Fruit fly (Drosophila melanogaster) whole organism, embryonic: ENCODE measurements around the gene CG43094.

Source experiments
- ATbp ChIP-seq: fragments of 200-800 bp; sonication (Bioruptor generic); optimal IDR thresholded peaks from 2 replicates; lab custom pipeline; 2017; ENCODE audit warnings: missing biosample characterization, mild to moderate bottlenecking, missing genetic modification characterization, missing genetic modification reagents
- Atf-2 ChIP-seq: fragments of 200-800 bp; sonication (Bioruptor generic); optimal IDR thresholded peaks from 2 replicates; lab custom pipeline; 2016; ENCODE audit warnings: missing biosample characterization, missing genetic modification characterization
- Blimp-1 ChIP-seq: fragments of 200-800 bp; sonication (Bioruptor generic); optimal IDR thresholded peaks from 3 replicates; lab custom pipeline; 2018; ENCODE audit warnings: missing biosample characterization, missing genetic modification characterization, mild to moderate bottlenecking, moderate library complexity, missing genetic modification reagents
- BtbVII ChIP-seq: fragments of 200-800 bp; sonication (Bioruptor generic); optimal IDR thresholded peaks from 3 replicates; lab custom pipeline; 2017; ENCODE audit warnings: missing biosample characterization, mild to moderate bottlenecking, missing genetic modification characterization
- CG10462 ChIP-seq: fragments of 200-800 bp; sonication (Bioruptor generic); optimal IDR thresholded peaks from 2 replicates; lab custom pipeline; 2016; ENCODE audit warnings: missing biosample characterization, missing genetic modification characterization
- CG10654 ChIP-seq: fragments of 200-800 bp; sonication (Bioruptor generic); optimal IDR thresholded peaks from 2 replicates; lab custom pipeline; 2016; ENCODE audit warnings: missing biosample characterization, missing genetic modification characterization
- CG11456 ChIP-seq: fragments of 200-800 bp; sonication (Bioruptor generic); IDR thresholded peaks from 3 replicates; pipeline ENCODE4 v1.3.6; 2022; ENCODE audit warnings: missing biosample characterization, missing genetic modification characterization
- CG13424 ChIP-seq: fragments of 200-800 bp; sonication (Bioruptor generic); optimal IDR thresholded peaks from 2 replicates; lab custom pipeline; 2019; ENCODE audit warnings: missing biosample characterization, mild to moderate bottlenecking, missing genetic modification characterization, moderate library complexity
- CG15011 ChIP-seq: fragments of 200-800 bp; sonication (Bioruptor generic); optimal IDR thresholded peaks from 3 replicates; lab custom pipeline; 2018; ENCODE audit warnings: missing biosample characterization, mild to moderate bottlenecking, missing genetic modification characterization
- CG15073 ChIP-seq: fragments of 200-800 bp; sonication (Bioruptor generic); optimal IDR thresholded peaks from 2 replicates; lab custom pipeline; 2016; ENCODE audit warnings: missing biosample characterization, missing genetic modification characterization
- CG15514 ChIP-seq: fragments of 200-800 bp; sonication (Bioruptor generic); optimal IDR thresholded peaks from 3 replicates; lab custom pipeline; 2017; ENCODE audit warnings: missing biosample characterization, missing genetic modification characterization, mild to moderate bottlenecking, moderate library complexity, missing genetic modification reagents
- CG16813 ChIP-seq: fragments of 200-800 bp; sonication (Bioruptor generic); IDR thresholded peaks from 3 replicates; pipeline ENCODE4 v1.3.6; 2022; ENCODE audit warnings: missing biosample characterization, missing genetic modification characterization; ENCODE audit not compliant: partially characterized antibody
- CG16863 ChIP-seq: fragments of 200-800 bp; sonication (Bioruptor generic); optimal IDR thresholded peaks from 3 replicates; lab custom pipeline; 2016; ENCODE audit warnings: missing biosample characterization, missing genetic modification characterization
- CG17328 ChIP-seq: fragments of 200-800 bp; sonication (Bioruptor generic); IDR thresholded peaks from 2 replicates; pipeline ENCODE4 v1.3.6; 2022; ENCODE audit warnings: missing biosample characterization, missing genetic modification characterization
- CG17385 ChIP-seq: fragments of 200-800 bp; sonication (Bioruptor generic); optimal IDR thresholded peaks from 3 replicates; lab custom pipeline; 2018; ENCODE audit warnings: missing biosample characterization, mild to moderate bottlenecking, missing genetic modification characterization
- CG17802 ChIP-seq: fragments of 200-800 bp; sonication (Bioruptor generic); optimal IDR thresholded peaks from 2 replicates; lab custom pipeline; 2018; ENCODE audit warnings: missing biosample characterization, mild to moderate bottlenecking, missing genetic modification characterization, moderate library complexity
- CG2199 ChIP-seq: fragments of 200-800 bp; sonication (Bioruptor generic); IDR thresholded peaks from 3 replicates; pipeline ENCODE4 v1.3.6; 2022; ENCODE audit warnings: missing biosample characterization, missing genetic modification characterization
- CG4360 ChIP-seq: fragments of 200-800 bp; sonication (Bioruptor generic); IDR thresholded peaks from 2 replicates; pipeline ENCODE4 v1.3.6; 2022; ENCODE audit warnings: missing biosample characterization, missing genetic modification characterization
- CG43689 ChIP-seq: fragments of 200-800 bp; sonication (Bioruptor generic); IDR thresholded peaks from 2 replicates; pipeline ENCODE4 v1.3.6; 2022; ENCODE audit warnings: missing biosample characterization, missing genetic modification characterization
- CG5953 ChIP-seq: fragments of 200-800 bp; sonication (Bioruptor generic); IDR thresholded peaks from 2 replicates; pipeline ENCODE4 v1.3.6; 2022; ENCODE audit warnings: missing biosample characterization, missing genetic modification characterization
- CG6813 ChIP-seq: fragments of 200-800 bp; sonication (Bioruptor generic); optimal IDR thresholded peaks from 2 replicates; lab custom pipeline; 2017; ENCODE audit warnings: missing biosample characterization, missing genetic modification characterization, mild to moderate bottlenecking, moderate library complexity, missing genetic modification reagents
- Dip3 ChIP-seq: fragments of 200-800 bp; sonication (Bioruptor generic); optimal IDR thresholded peaks from 3 replicates; lab custom pipeline; 2016; ENCODE audit warnings: missing biosample characterization, missing genetic modification characterization
- Fer3 ChIP-seq: fragments of 200-800 bp; sonication (Bioruptor generic); optimal IDR thresholded peaks from 2 replicates; lab custom pipeline; 2018; ENCODE audit warnings: missing biosample characterization, mild to moderate bottlenecking, missing genetic modification characterization, moderate library complexity
- GATAe ChIP-seq: fragments of 200-800 bp; sonication (Bioruptor generic); conservative IDR thresholded peaks from 2 replicates; pipeline ENCODE4 v1.3.6; 2022; ENCODE audit warnings: missing biosample characterization, missing genetic modification characterization
- Gug ChIP-seq: fragments of 200-800 bp; sonication (Bioruptor generic); IDR thresholded peaks from 4 replicates; pipeline ENCODE4 v1.3.6; 2022; ENCODE audit warnings: missing biosample characterization, missing genetic modification characterization
- HLH54F ChIP-seq: fragments of 200-800 bp; sonication (Bioruptor generic); optimal IDR thresholded peaks from 3 replicates; lab custom pipeline; 2016; ENCODE audit warnings: missing biosample characterization, missing genetic modification characterization
- HmgD ChIP-seq: fragments of 200-800 bp; sonication (Bioruptor generic); optimal IDR thresholded peaks from 3 replicates; lab custom pipeline; 2016; ENCODE audit warnings: missing biosample characterization, missing genetic modification characterization
- HmgZ ChIP-seq: fragments of 200-800 bp; sonication (Bioruptor generic); optimal IDR thresholded peaks from 2 replicates; lab custom pipeline; 2018; ENCODE audit warnings: missing biosample characterization, mild to moderate bottlenecking, missing genetic modification characterization
- Hr78 ChIP-seq, 2 experiments: fragments of 200-800 bp in 1 of 2; fragments of >200 bp in 1 of 2; sonication (Bioruptor generic) in 1 of 2; optimal IDR thresholded peaks; 2 replicates each; lab custom pipeline; 2017 to 2019; ENCODE audit warnings: missing biosample characterization in 2 of 2, missing genetic modification characterization in 2 of 2, mild to moderate bottlenecking in 1 of 2, moderate library complexity in 1 of 2
- Mad ChIP-seq: fragments of 200-800 bp; sonication (Bioruptor generic); optimal IDR thresholded peaks from 2 replicates; lab custom pipeline; 2016; ENCODE audit warnings: missing biosample characterization, missing genetic modification characterization
- Med ChIP-seq: fragments of 200-800 bp; sonication (Bioruptor generic); peaks from one replicate; lab custom pipeline; 2016; ENCODE audit warnings: missing biosample characterization, missing genetic modification characterization, mild to moderate bottlenecking, inconsistent platforms, moderate library complexity
- Sry-δ ChIP-seq: fragments of 200-800 bp; sonication (Bioruptor generic); optimal IDR thresholded peaks from 2 replicates; lab custom pipeline; 2016; ENCODE audit warnings: missing biosample characterization, missing genetic modification characterization
- Xbp1 ChIP-seq: fragments of 200-800 bp; sonication (Bioruptor generic); optimal IDR thresholded peaks from 3 replicates; lab custom pipeline; 2016; ENCODE audit warnings: missing biosample characterization, mild to moderate bottlenecking, missing genetic modification characterization
- cad ChIP-seq: fragments of >200 bp; optimal IDR thresholded peaks from 2 replicates; lab custom pipeline; 2017; ENCODE audit warnings: missing biosample characterization, missing genetic modification characterization
- chif ChIP-seq, 2 experiments: fragments of 200-800 bp; sonication (Bioruptor generic); optimal IDR thresholded peaks; 3 replicates each; lab custom pipeline; 2016; ENCODE audit warnings: missing biosample characterization in 2 of 2, missing genetic modification characterization in 2 of 2
- dati ChIP-seq: fragments of 200-800 bp; sonication (Bioruptor generic); IDR thresholded peaks from 2 replicates; pipeline ENCODE4 v1.3.6; 2022; ENCODE audit warnings: missing biosample characterization, missing genetic modification characterization
- fd96Cb ChIP-seq: fragments of 200-800 bp; sonication (Bioruptor generic); optimal IDR thresholded peaks from 2 replicates; lab custom pipeline; 2018; ENCODE audit warnings: missing biosample characterization, mild to moderate bottlenecking, missing genetic modification characterization, moderate library complexity
- gsb-n ChIP-seq: fragments of 200-800 bp; sonication (Bioruptor generic); optimal IDR thresholded peaks from 3 replicates; lab custom pipeline; 2018; ENCODE audit warnings: missing biosample characterization, mild to moderate bottlenecking, missing genetic modification characterization
- ham ChIP-seq: fragments of 200-800 bp; sonication (Bioruptor generic); IDR thresholded peaks from 2 replicates; pipeline ENCODE4 v1.3.6; 2022; ENCODE audit warnings: missing biosample characterization, missing genetic modification characterization
- jigr1 ChIP-seq: fragments of 200-800 bp; sonication (Bioruptor generic); IDR thresholded peaks from 3 replicates; pipeline ENCODE4 v1.3.6; 2022; ENCODE audit warnings: missing biosample characterization, missing genetic modification characterization
- kni ChIP-seq: fragments of 200-800 bp; sonication (Bioruptor generic); optimal IDR thresholded peaks from 3 replicates; lab custom pipeline; 2017; ENCODE audit warnings: mild to moderate bottlenecking, missing biosample characterization, missing genetic modification reagents, missing genetic modification characterization
- nom ChIP-seq: fragments of 200-800 bp; sonication (Bioruptor generic); optimal IDR thresholded peaks from 2 replicates; lab custom pipeline; 2017; ENCODE audit warnings: missing biosample characterization, missing genetic modification characterization, mild to moderate bottlenecking, moderate library complexity, missing genetic modification reagents
- pzg ChIP-seq: fragments of 200-800 bp; sonication (Bioruptor generic); optimal IDR thresholded peaks from 3 replicates; lab custom pipeline; 2018; ENCODE audit warnings: missing biosample characterization, mild to moderate bottlenecking, missing genetic modification characterization, moderate library complexity
- sob ChIP-seq: fragments of 200-800 bp; sonication (Bioruptor generic); IDR thresholded peaks from 2 replicates; pipeline ENCODE4 v1.3.6; 2022; ENCODE audit warnings: missing biosample characterization, missing genetic modification characterization
- trh ChIP-seq: fragments of 200-800 bp; sonication (Bioruptor generic); optimal IDR thresholded peaks from 2 replicates; lab custom pipeline; 2016; ENCODE audit warnings: missing biosample characterization, missing genetic modification characterization
- tx ChIP-seq: fragments of 200-800 bp; sonication (Bioruptor generic); optimal IDR thresholded peaks from 2 replicates; lab custom pipeline; 2016; ENCODE audit warnings: missing biosample characterization, missing genetic modification characterization

The CG43094 gene

dm6 chr3R:22755187-22755777, 15.5 kb downstream of the CG43094 start (continued):
- TF ChIP-seq CG10462: no peak
- TF ChIP-seq trh: no peak
- 0 out of 2 replicates have a peak, but pooled peaks have one; percentile 25 for TF ChIP-seq sob (GFP tag; lab: Robert Waterston, UW)
- no peak for TF ChIP-seq CG10654 (GFP tag; lab: Kevin White, UChicago)
- no peak for TF ChIP-seq Xbp1
- no peak for TF ChIP-seq tx (GFP tag; lab: Kevin White, UChicago)
- peak; percentile 68 for TF ChIP-seq Med (GFP tag; lab: Kevin White, UChicago)
- TF ChIP-seq CG13424 (tag; lab: Kevin White, UChicago): no peak
- TF ChIP-seq HLH54F (GFP tag; lab: Kevin White, UChicago): no peak
- TF ChIP-seq CG17385 (GFP tag; lab: Kevin White, UChicago): no peak
- TF ChIP-seq Sry-δ (GFP tag; lab: Kevin White, UChicago): no peak

- TF ChIP-seq gsb-n (tag; lab: Kevin White, UChicago) (no peak), GATAe (GFP tag; lab: Robert Waterston, UW) (no peak), CG43689 (GFP tag; lab: Robert Waterston, UW) (no peak), CG15011 (GFP tag; lab: Kevin White, UChicago) (peak; percentile 45), kni (GFP tag; lab: Kevin White, UChicago) (no peak), Atf-2 (GFP tag; lab: Kevin White, UChicago) (peak; percentile 55), CG16813 (GFP tag; lab: Robert Waterston, UW) (no peak), chif (GFP tag; optimal IDR thresholded peaks at IDR 0.05; lab: Kevin White, UChicago) (peak in 1 of 2 experiments; percentile 40), BtbVII (GFP tag; lab: Kevin White, UChicago) (peak; percentile 53), dati (no peak), Fer3 (peak; percentile 18), CG6813 (peak; percentile 51), HmgD (GFP tag; lab: Kevin White, UChicago) (no peak), fd96Cb (tag; lab: Kevin White, UChicago) (peak; percentile 59), pzg (GFP tag; lab: Kevin White, UChicago) (no peak), jigr1 (peak; percentile 51; the same call in 1 of the 3 replicates), Mad (peak; percentile 23), CG5953 (0 out of 2 replicates have a peak, but pooled peaks have one; percentile 4), cad (GFP tag; lab: Kevin White, UChicago) (no peak), HmgZ (tag; lab: Kevin White, UChicago) (no peak), CG13424 (tag; lab: Kevin White, UChicago) (peak; percentile 79), Dip3 (GFP tag; lab: Kevin White, UChicago) (peak; percentile 3), CG15073 (GFP tag; lab: Kevin White, UChicago) (no peak), CG16863 (peak; percentile 37), Hr78 (GFP tag; optimal IDR thresholded peaks at IDR 0.05; lab: Kevin White, UChicago) (peak in 1 of 2 experiments; percentile 12), CG17328 (GFP tag; lab: Robert Waterston, UW) (peak; percentile 68), Gug (peak; percentile 79), CG4360 (GFP tag; lab: Robert Waterston, UW) (0 out of 2 replicates have a peak, but pooled peaks have one; percentile 9), Blimp-1 (GFP tag; lab: Kevin White, UChicago) (peak; percentile 51), CG17802 (tag; lab: Kevin White, UChicago) (no peak), nom (GFP tag; lab: Kevin White, UChicago) (no peak), ATbp (GFP tag; lab: Kevin White, UChicago) (peak; percentile 52), CG11456 (peak; percentile 77), CG2199 (GFP tag; lab: Robert Waterston, UW) (peak; percentile 47; the same call in 1 of the 3 replicates), CG15514 (GFP tag; lab: Kevin White, UChicago) (peak; percentile 64), ham (GFP tag; lab: Robert Waterston, UW) (no peak)
These were observed 16.7 kb downstream of the CG43094 start for dm6 chr3R:22753895-22754774.
